Fruit fly (Drosophila melanogaster) whole organism, wandering third instar larva: ENCODE results near the gene ninaG.

Experiments used
- Abd-B ChIP-seq: fragments of >200 bp; optimal IDR thresholded peaks from 2 replicates; lab custom pipeline; 2017; ENCODE audit warnings: missing biosample characterization, missing genetic modification characterization
- CG32264 ChIP-seq: fragments of 200-800 bp; sonication (Bioruptor generic); optimal IDR thresholded peaks from 2 replicates; lab custom pipeline; 2016; ENCODE audit warnings: missing biosample characterization, missing genetic modification characterization
- CG9705 ChIP-seq: fragments of 200-800 bp; sonication (Bioruptor generic); optimal IDR thresholded peaks from 2 replicates; lab custom pipeline; 2018; ENCODE audit warnings: missing biosample characterization, mild to moderate bottlenecking, missing genetic modification characterization
- CrebA ChIP-seq: fragments of 200-800 bp; sonication (Bioruptor generic); optimal IDR thresholded peaks from 2 replicates; lab custom pipeline; 2016; ENCODE audit warnings: missing biosample characterization, mild to moderate bottlenecking, missing genetic modification characterization, borderline replicate concordance
- Dfd ChIP-seq: fragments of >200 bp; optimal IDR thresholded peaks from 2 replicates; lab custom pipeline; 2017; ENCODE audit warnings: missing biosample characterization, missing genetic modification characterization
- Dif ChIP-seq: fragments of 200-275, 200-300 bp; sonication (Bioruptor generic); optimal IDR thresholded peaks from 2 replicates; lab custom pipeline; 2018; ENCODE audit warnings: missing biosample characterization, missing genetic modification characterization; ENCODE audit not compliant: partially characterized antibody
- GATAd ChIP-seq: sonication (Bioruptor generic); optimal IDR thresholded peaks from 2 replicates; lab custom pipeline; 2016; ENCODE audit warnings: missing biosample characterization, missing genetic modification characterization
- HLH106 ChIP-seq: fragments of 200-800 bp; optimal IDR thresholded peaks from 3 replicates; lab custom pipeline; 2019; ENCODE audit warnings: missing biosample characterization, mild to moderate bottlenecking, missing genetic modification characterization, moderate library complexity
- Hnf4 ChIP-seq: fragments of 200-800 bp; sonication (Bioruptor generic); optimal IDR thresholded peaks from 2 replicates; lab custom pipeline; 2016; ENCODE audit warnings: missing biosample characterization, mild to moderate bottlenecking, missing genetic modification characterization
- Hr78 ChIP-seq: fragments of >200 bp; optimal IDR thresholded peaks from 2 replicates; lab custom pipeline; 2017; ENCODE audit warnings: missing biosample characterization, missing genetic modification characterization
- Hr83 ChIP-seq: fragments of 200-300 bp; sonication (Bioruptor generic); optimal IDR thresholded peaks from 2 replicates; lab custom pipeline; 2016; ENCODE audit warnings: missing biosample characterization, mild to moderate bottlenecking, missing genetic modification characterization, moderate library complexity; ENCODE audit not compliant: poor library complexity, severe bottlenecking
- Jra ChIP-seq: sonication (Bioruptor generic); optimal IDR thresholded peaks from 2 replicates; lab custom pipeline; 2016; ENCODE audit warnings: missing biosample characterization, missing genetic modification characterization
- Mio ChIP-seq: sonication (Bioruptor generic); optimal IDR thresholded peaks from 2 replicates; lab custom pipeline; 2016; ENCODE audit warnings: missing biosample characterization, missing genetic modification characterization
- Myc ChIP-seq: fragments of >200 bp; optimal IDR thresholded peaks from 2 replicates; lab custom pipeline; 2017
- N ChIP-seq: fragments of >200 bp; optimal IDR thresholded peaks from 2 replicates; lab custom pipeline; 2018; ENCODE audit warnings: missing biosample characterization, missing external identifiers, missing genetic modification characterization
- OdsH ChIP-seq: fragments of 200-800 bp; sonication (Bioruptor generic); optimal IDR thresholded peaks from 2 replicates; lab custom pipeline; 2016; ENCODE audit warnings: missing biosample characterization, mild to moderate bottlenecking, missing genetic modification characterization
- Rel ChIP-seq, 2 experiments: fragments of 200-800 bp; sonication (Bioruptor generic) in 1 of 2; optimal IDR thresholded peaks; 2 replicates in 1 of 2; 3 replicates in 1 of 2; lab custom pipeline; 2016 to 2019; ENCODE audit warnings: mild to moderate bottlenecking in 2 of 2, missing biosample characterization in 2 of 2, missing genetic modification characterization in 2 of 2, moderate library complexity in 1 of 2
- Sp1 ChIP-seq: fragments of 200-800 bp; sonication (Bioruptor generic); optimal IDR thresholded peaks from 3 replicates; lab custom pipeline; 2019; ENCODE audit warnings: missing biosample characterization, mild to moderate bottlenecking, missing genetic modification characterization, moderate library complexity
- Vsx2 ChIP-seq: fragments of 200-300, 225-300 bp; sonication (Bioruptor generic); optimal IDR thresholded peaks from 2 replicates; lab custom pipeline; 2018; ENCODE audit warnings: missing biosample characterization, missing genetic modification characterization; ENCODE audit not compliant: partially characterized antibody
- br ChIP-seq: fragments of 200-800 bp; sonication (Bioruptor generic); optimal IDR thresholded peaks from 2 replicates; lab custom pipeline; 2016; ENCODE audit warnings: missing biosample characterization, missing genetic modification characterization
- brk ChIP-seq: fragments of 200-800 bp; sonication (Bioruptor generic); optimal IDR thresholded peaks from 2 replicates; lab custom pipeline; 2016; ENCODE audit warnings: missing biosample characterization, mild to moderate bottlenecking, missing genetic modification characterization
- dl ChIP-seq, 2 experiments: fragments of 175-275, 200-275 bp in 1 of 2; fragments of 200-275 bp in 1 of 2; sonication (Bioruptor generic); optimal IDR thresholded peaks; lab custom pipeline; 2018; ENCODE audit warnings: mild to moderate bottlenecking in 2 of 2, missing biosample characterization in 2 of 2, missing genetic modification characterization in 2 of 2, moderate library complexity in 2 of 2; ENCODE audit not compliant: partially characterized antibody in 2 of 2, insufficient read depth in 1 of 2
- dmrt93B ChIP-seq: fragments of 200-800 bp; sonication (Bioruptor generic); optimal IDR thresholded peaks from 2 replicates; lab custom pipeline; 2018; ENCODE audit warnings: missing biosample characterization, mild to moderate bottlenecking, missing genetic modification characterization
- dsf ChIP-seq: sonication (Bioruptor generic); optimal IDR thresholded peaks from 2 replicates; lab custom pipeline; 2016; ENCODE audit warnings: missing biosample characterization, missing genetic modification characterization, borderline replicate concordance
- ey ChIP-seq: fragments of 200-800 bp; sonication (Bioruptor generic); optimal IDR thresholded peaks from 2 replicates; lab custom pipeline; 2016; ENCODE audit warnings: missing biosample characterization, missing genetic modification characterization
- foxo ChIP-seq, 2 experiments: fragments of 200-800 bp; sonication (Bioruptor generic); optimal IDR thresholded peaks; 2 replicates in 1 of 2; 3 replicates in 1 of 2; lab custom pipeline; 2016 to 2017; ENCODE audit warnings: missing biosample characterization in 2 of 2, missing genetic modification characterization in 2 of 2
- fru ChIP-seq: fragments of 200-800 bp; sonication (Bioruptor generic); optimal IDR thresholded peaks from 3 replicates; lab custom pipeline; 2016; ENCODE audit warnings: missing biosample characterization, mild to moderate bottlenecking, missing genetic modification characterization
- h ChIP-seq: fragments of 200-800 bp; sonication (Bioruptor generic); optimal IDR thresholded peaks from 3 replicates; lab custom pipeline; 2016; ENCODE audit warnings: missing biosample characterization, mild to moderate bottlenecking, missing genetic modification characterization
- jim ChIP-seq: fragments of 175-275, 200-325 bp; sonication (Bioruptor generic); optimal IDR thresholded peaks from 2 replicates; lab custom pipeline; 2016; ENCODE audit warnings: missing biosample characterization, mild to moderate bottlenecking, missing genetic modification characterization
- lola ChIP-seq: fragments of >200 bp; optimal IDR thresholded peaks from 2 replicates; lab custom pipeline; 2017; ENCODE audit warnings: missing biosample characterization, missing genetic modification characterization
- pan ChIP-seq: fragments of >200 bp; optimal IDR thresholded peaks from 2 replicates; lab custom pipeline; 2017
- psq ChIP-seq: fragments of 200-800 bp; sonication (Bioruptor generic); optimal IDR thresholded peaks from 3 replicates; lab custom pipeline; 2017; ENCODE audit warnings: missing biosample characterization, mild to moderate bottlenecking, missing genetic modification characterization, moderate library complexity
- rgr ChIP-seq: fragments of 200-800 bp; sonication (Bioruptor generic); optimal IDR thresholded peaks from 3 replicates; lab custom pipeline; 2016; ENCODE audit warnings: missing biosample characterization, mild to moderate bottlenecking, missing genetic modification characterization
- sv ChIP-seq: fragments of 200-800 bp; sonication (Bioruptor generic); optimal IDR thresholded peaks from 3 replicates; lab custom pipeline; 2016; ENCODE audit warnings: missing biosample characterization, missing genetic modification characterization
- tai ChIP-seq: sonication (Bioruptor generic); optimal IDR thresholded peaks from 2 replicates; lab custom pipeline; 2016; ENCODE audit warnings: missing biosample characterization, missing genetic modification characterization
- usp ChIP-seq: fragments of >200 bp; optimal IDR thresholded peaks from 2 replicates; lab custom pipeline; 2017; ENCODE audit warnings: missing biosample characterization, missing genetic modification characterization
- woc ChIP-seq: sonication (Bioruptor generic); optimal IDR thresholded peaks from 2 replicates; lab custom pipeline; 2016; ENCODE audit warnings: missing biosample characterization, mild to moderate bottlenecking, missing genetic modification characterization

ninaG gene

DNA sequence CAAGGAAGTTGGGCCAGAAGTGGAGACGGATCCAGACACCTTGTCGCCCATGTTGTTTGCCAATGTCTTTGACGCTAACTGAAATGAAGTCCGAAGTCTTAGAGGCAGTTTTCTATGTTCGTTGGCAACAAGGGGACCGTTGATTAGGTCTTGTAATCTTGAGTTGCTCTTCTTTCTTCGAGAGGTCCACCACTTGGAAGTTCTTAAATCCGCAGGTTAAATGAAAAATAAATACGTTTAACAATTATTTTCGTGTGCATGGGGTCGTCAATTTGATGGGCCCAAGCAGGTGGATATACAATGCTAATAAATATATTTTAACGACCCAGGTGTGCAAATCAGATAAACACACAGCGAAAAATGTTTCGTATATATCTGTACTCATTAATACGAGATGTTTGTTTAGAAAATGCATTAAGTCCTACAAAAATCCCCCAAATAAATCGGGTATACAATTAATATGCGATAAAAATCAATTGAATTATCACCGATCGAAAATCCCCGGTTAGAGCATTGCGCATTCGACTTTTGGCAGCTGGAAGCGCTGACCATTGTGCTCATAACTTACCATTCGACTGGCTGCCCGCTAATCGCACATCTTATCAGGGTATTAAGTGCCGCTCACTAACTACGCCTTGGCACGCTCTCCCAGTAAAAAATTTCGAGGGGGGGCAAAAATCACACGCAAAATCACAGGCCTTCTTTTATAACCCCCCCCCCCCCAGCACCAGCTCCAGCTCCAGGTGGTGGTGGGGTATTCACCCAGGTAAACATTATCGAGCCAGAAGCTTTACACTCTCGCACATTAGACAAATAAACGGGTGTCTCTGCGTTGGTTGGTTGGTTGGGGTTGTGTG is 39.2 kb upstream of the ninaG start, which contains the start of gene PGRP-LB:
TSS of gene PGRP-LB (minus strand) at position 51 of the 857 bp plus-strand sequence.
- peak; percentile 17 for TF ChIP-seq fru (GFP tag; lab: Kevin White, UChicago)
- TF ChIP-seq ey, result peak; percentile 30
- no peak for TF ChIP-seq pan (lab: Kevin White, UChicago)
- no peak for TF ChIP-seq Hnf4 (GFP tag; lab: Kevin White, UChicago)
- no peak for TF ChIP-seq Hr78 (GFP tag; lab: Kevin White, UChicago)
- no peak for TF ChIP-seq psq (GFP tag; lab: Kevin White, UChicago)
- TF ChIP-seq dl (GFP tag; optimal IDR thresholded peaks at IDR 0.05; lab: Kevin White, UChicago; ENCODE audit: insufficient read depth in 1 of 2, partially characterized antibody in 2 of 2), result no peak
- peak; percentile 38 for TF ChIP-seq rgr (GFP tag; lab: Kevin White, UChicago)
- no peak for TF ChIP-seq CG9705
- no peak for TF ChIP-seq Hr83 (GFP tag; lab: Kevin White, UChicago)
- peak; percentile 91 for TF ChIP-seq h (GFP tag; lab: Kevin White, UChicago)
- no peak for TF ChIP-seq lola (GFP tag; lab: Kevin White, UChicago)
- peak in 1 of 2 experiments; percentile 40 for TF ChIP-seq foxo (GFP tag; optimal IDR thresholded peaks at IDR 0.05; lab: Kevin White, UChicago)
- peak; percentile 29 for TF ChIP-seq HLH106 (tag; lab: Kevin White, UChicago)
- no peak for TF ChIP-seq Rel (GFP tag; optimal IDR thresholded peaks at IDR 0.05; lab: Kevin White, UChicago)
- TF ChIP-seq Rel (tag; optimal IDR thresholded peaks at IDR 0.05; lab: Kevin White, UChicago), result peak; percentile 99
- TF ChIP-seq Myc (lab: Kevin White, UChicago), result no peak
- no peak for TF ChIP-seq brk (GFP tag; lab: Kevin White, UChicago)
- no peak for TF ChIP-seq Dfd (GFP tag; lab: Kevin White, UChicago)
- TF ChIP-seq Vsx2 (GFP tag; lab: Kevin White, UChicago), result no peak
- TF ChIP-seq dsf (GFP tag; lab: Kevin White, UChicago), result no peak
- peak; percentile 25 for TF ChIP-seq OdsH (GFP tag; lab: Kevin White, UChicago)

DNA sequence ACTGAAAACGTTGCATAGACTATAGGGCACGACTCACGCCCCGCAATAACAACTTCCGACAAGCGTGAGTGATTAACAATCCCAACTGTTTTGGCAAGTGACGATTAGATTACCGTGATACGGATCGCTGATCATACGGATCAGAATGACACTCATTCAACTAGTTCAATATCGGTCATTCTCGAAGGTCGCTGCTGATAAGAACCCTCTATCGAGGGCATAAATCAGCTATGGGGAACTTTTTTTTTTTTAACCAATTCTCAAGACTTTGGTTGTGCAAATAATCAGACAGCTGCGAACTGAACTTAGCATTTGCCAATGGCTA is 37.3 kb upstream of the ninaG start:
- TF ChIP-seq Hr83 (GFP tag; lab: Kevin White, UChicago) (no peak), Rel (GFP tag; optimal IDR thresholded peaks at IDR 0.05; lab: Kevin White, UChicago) (no peak), Rel (tag; optimal IDR thresholded peaks at IDR 0.05; lab: Kevin White, UChicago) (peak; percentile 43)

- TF ChIP-seq pan (lab: Kevin White, UChicago), result no peak
- no peak for TF ChIP-seq Hr83 (GFP tag; lab: Kevin White, UChicago)
- TF ChIP-seq Jra (GFP tag; lab: Kevin White, UChicago), result no peak
- peak in 1 of 2 experiments; percentile 36 for TF ChIP-seq foxo (GFP tag; optimal IDR thresholded peaks at IDR 0.05; lab: Kevin White, UChicago)
- TF ChIP-seq Dfd (GFP tag; lab: Kevin White, UChicago), result no peak
- TF ChIP-seq CrebA, result no peak
- TF ChIP-seq Myc (lab: Kevin White, UChicago), result no peak
- TF ChIP-seq HLH106 (tag; lab: Kevin White, UChicago), result peak; percentile 22
- peak in 1 of 2 experiments; percentile 17 for TF ChIP-seq dl (GFP tag; optimal IDR thresholded peaks at IDR 0.05; lab: Kevin White, UChicago; ENCODE audit: insufficient read depth in 1 of 2, partially characterized antibody in 2 of 2)
- TF ChIP-seq Vsx2 (GFP tag; lab: Kevin White, UChicago), result no peak
- no peak for TF ChIP-seq sv (GFP tag; lab: Kevin White, UChicago)
- TF ChIP-seq woc (GFP tag; lab: Kevin White, UChicago), result no peak
- peak; percentile 8 for TF ChIP-seq OdsH (GFP tag; lab: Kevin White, UChicago)
- no peak for TF ChIP-seq Sp1 (GFP tag; lab: Kevin White, UChicago)
- no peak for TF ChIP-seq Abd-B (GFP tag; lab: Kevin White, UChicago)
- no peak for TF ChIP-seq dsf (GFP tag; lab: Kevin White, UChicago)
- no peak for TF ChIP-seq N (GFP tag; lab: Kevin White, UChicago)
- peak; percentile 15 for TF ChIP-seq ey
- TF ChIP-seq jim (GFP tag; lab: Kevin White, UChicago), result no peak
- no peak for TF ChIP-seq GATAd (GFP tag; lab: Kevin White, UChicago)
- no peak for TF ChIP-seq Hr78 (GFP tag; lab: Kevin White, UChicago)
- no peak for TF ChIP-seq CG32264 (GFP tag; lab: Kevin White, UChicago)
- TF ChIP-seq Rel (GFP tag; optimal IDR thresholded peaks at IDR 0.05; lab: Kevin White, UChicago), result no peak
- TF ChIP-seq Rel (tag; optimal IDR thresholded peaks at IDR 0.05; lab: Kevin White, UChicago), result no peak
- peak; percentile 33 for TF ChIP-seq rgr (GFP tag; lab: Kevin White, UChicago)
- TF ChIP-seq Hnf4 (GFP tag; lab: Kevin White, UChicago), result peak; percentile 39
- TF ChIP-seq h (GFP tag; lab: Kevin White, UChicago), result peak; percentile 52
- peak; percentile 61 for TF ChIP-seq fru (GFP tag; lab: Kevin White, UChicago)
- TF ChIP-seq dmrt93B (GFP tag; lab: Kevin White, UChicago), result no peak
- no peak for TF ChIP-seq brk (GFP tag; lab: Kevin White, UChicago)
- TF ChIP-seq lola (GFP tag; lab: Kevin White, UChicago), result no peak
- no peak for TF ChIP-seq Mio (GFP tag; lab: Kevin White, UChicago)
- TF ChIP-seq Dif (GFP tag; lab: Kevin White, UChicago), result peak; percentile 25
- TF ChIP-seq psq (GFP tag; lab: Kevin White, UChicago), result no peak
- TF ChIP-seq CG9705, result no peak
- no peak for TF ChIP-seq usp (GFP tag; lab: Kevin White, UChicago)
- TF ChIP-seq tai, result no peak
- no peak for TF ChIP-seq br (GFP tag; lab: Kevin White, UChicago)
These were observed 36.7 kb upstream of the ninaG start for dm6 chr3R:11458022-11458850.
